Fruit fly (Drosophila melanogaster) whole organism, embryonic: ENCODE data around the gene CG18301.

Experiments used
- ATbp ChIP-seq: fragments of 200-800 bp; sonication (Bioruptor generic); optimal IDR thresholded peaks from 2 replicates; lab custom pipeline; 2017; ENCODE audit warnings: missing biosample characterization, mild to moderate bottlenecking, missing genetic modification characterization, missing genetic modification reagents
- Atf3 ChIP-seq: fragments of 200-800 bp; sonication (Bioruptor generic); optimal IDR thresholded peaks from 3 replicates; lab custom pipeline; 2016; ENCODE audit warnings: missing biosample characterization, missing genetic modification characterization
- B-H2 ChIP-seq: fragments of 200-800 bp; sonication (Bioruptor generic); optimal IDR thresholded peaks from 2 replicates; lab custom pipeline; 2018; ENCODE audit warnings: missing biosample characterization, mild to moderate bottlenecking, missing genetic modification characterization
- CG11723 ChIP-seq: fragments of 200-800 bp; sonication (Bioruptor generic); optimal IDR thresholded peaks from 2 replicates; lab custom pipeline; 2017; ENCODE audit warnings: missing biosample characterization, mild to moderate bottlenecking, missing genetic modification characterization
- CG12155 ChIP-seq: fragments of 200-800 bp; sonication (Bioruptor generic); optimal IDR thresholded peaks from 3 replicates; lab custom pipeline; 2016; ENCODE audit warnings: missing biosample characterization, missing genetic modification characterization
- CG12219 ChIP-seq: fragments of 200-800 bp; sonication (Bioruptor generic); optimal IDR thresholded peaks from 3 replicates; lab custom pipeline; 2018; ENCODE audit warnings: missing biosample characterization, mild to moderate bottlenecking, missing genetic modification characterization
- CG1233 ChIP-seq: fragments of 200-800 bp; sonication (Bioruptor generic); optimal IDR thresholded peaks from 4 replicates; lab custom pipeline; 2018; ENCODE audit warnings: missing biosample characterization, mild to moderate bottlenecking, missing genetic modification characterization
- CG12744 ChIP-seq: fragments of 200-800 bp; sonication (Bioruptor generic); optimal IDR thresholded peaks from 2 replicates; lab custom pipeline; 2016; ENCODE audit warnings: missing biosample characterization, missing genetic modification characterization
- CG13424 ChIP-seq: fragments of 200-800 bp; sonication (Bioruptor generic); optimal IDR thresholded peaks from 2 replicates; lab custom pipeline; 2019; ENCODE audit warnings: missing biosample characterization, mild to moderate bottlenecking, missing genetic modification characterization, moderate library complexity
- CG14710 ChIP-seq: fragments of 200-800 bp; sonication (Bioruptor generic); optimal IDR thresholded peaks from 3 replicates; lab custom pipeline; 2019; ENCODE audit warnings: missing biosample characterization, mild to moderate bottlenecking, missing genetic modification characterization, moderate library complexity
- CG1529 ChIP-seq: fragments of 200-800 bp; sonication (Bioruptor generic); optimal IDR thresholded peaks from 3 replicates; lab custom pipeline; 2018; ENCODE audit warnings: missing biosample characterization, missing genetic modification characterization
- CG15514 ChIP-seq: fragments of 200-800 bp; sonication (Bioruptor generic); optimal IDR thresholded peaks from 3 replicates; lab custom pipeline; 2017; ENCODE audit warnings: missing biosample characterization, missing genetic modification characterization, mild to moderate bottlenecking, moderate library complexity, missing genetic modification reagents
- CG2202 ChIP-seq: fragments of 200-800 bp; sonication (Bioruptor generic); optimal IDR thresholded peaks from 2 replicates; lab custom pipeline; 2018; ENCODE audit warnings: missing biosample characterization, mild to moderate bottlenecking, missing genetic modification characterization
- CG43689 ChIP-seq: fragments of 200-800 bp; sonication (Bioruptor generic); IDR thresholded peaks from 2 replicates; pipeline ENCODE4 v1.3.6; 2022; ENCODE audit warnings: missing biosample characterization, missing genetic modification characterization
- CG6254 ChIP-seq: fragments of 200-800 bp; sonication (Bioruptor generic); optimal IDR thresholded peaks from 3 replicates; lab custom pipeline; 2017; ENCODE audit warnings: mild to moderate bottlenecking, missing biosample characterization, missing genetic modification reagents, missing genetic modification characterization
- CG6791 ChIP-seq: fragments of 200-800 bp; sonication (Bioruptor generic); IDR thresholded peaks from 3 replicates; pipeline ENCODE4 v1.3.6; 2022; ENCODE audit warnings: missing biosample characterization, missing genetic modification characterization; ENCODE audit not compliant: partially characterized antibody
- CG7357 ChIP-seq: fragments of 200-800 bp; sonication (Bioruptor generic); IDR thresholded peaks from 3 replicates; pipeline ENCODE4 v1.3.6; 2022; ENCODE audit warnings: missing biosample characterization, missing genetic modification characterization
- CG7987 ChIP-seq: fragments of 200-800 bp; sonication (Bioruptor generic); optimal IDR thresholded peaks from 2 replicates; lab custom pipeline; 2018; ENCODE audit warnings: missing biosample characterization, mild to moderate bottlenecking, missing genetic modification characterization, moderate library complexity
- CG8290 ChIP-seq, 3 experiments: fragments of 200-800 bp; sonication (Bioruptor generic); optimal IDR thresholded peaks; 2 replicates each; lab custom pipeline; 2016 to 2019; ENCODE audit warnings: missing biosample characterization in 3 of 3, missing genetic modification characterization in 3 of 3, mild to moderate bottlenecking in 2 of 3, moderate library complexity in 1 of 3
- CG9797 ChIP-seq: fragments of 200-800 bp; sonication (Bioruptor generic); optimal IDR thresholded peaks from 3 replicates; lab custom pipeline; 2018; ENCODE audit warnings: missing biosample characterization, mild to moderate bottlenecking, missing genetic modification characterization
- D ChIP-seq, 2 experiments: fragments of 200-800 bp in 1 of 2; fragments of >200 bp in 1 of 2; sonication (Bioruptor generic) in 1 of 2; optimal IDR thresholded peaks; 2 replicates in 1 of 2; 3 replicates in 1 of 2; lab custom pipeline; 2017; ENCODE audit warnings: mild to moderate bottlenecking in 1 of 2, missing biosample characterization in 1 of 2, missing genetic modification characterization in 1 of 2, missing genetic modification reagents in 1 of 2
- D19A ChIP-seq: fragments of 200-800 bp; optimal IDR thresholded peaks from 3 replicates; lab custom pipeline; 2019; ENCODE audit warnings: missing biosample characterization, mild to moderate bottlenecking, missing genetic modification characterization, moderate library complexity
- E2f2 ChIP-seq: fragments of 200-800 bp; sonication (Bioruptor generic); IDR thresholded peaks from 2 replicates; pipeline ENCODE4 v1.3.6; 2022; ENCODE audit warnings: missing biosample characterization, missing genetic modification characterization
- Gug ChIP-seq: fragments of 200-800 bp; sonication (Bioruptor generic); IDR thresholded peaks from 4 replicates; pipeline ENCODE4 v1.3.6; 2022; ENCODE audit warnings: missing biosample characterization, missing genetic modification characterization
- H2.0 ChIP-seq: fragments of 200-800 bp; sonication (Bioruptor generic); IDR thresholded peaks from 2 replicates; pipeline ENCODE4 v1.3.6; 2022; ENCODE audit warnings: missing biosample characterization, missing genetic modification characterization
- HLHmδ ChIP-seq: fragments of 200-800 bp; sonication (Bioruptor generic); optimal IDR thresholded peaks from 2 replicates; lab custom pipeline; 2018; ENCODE audit warnings: missing biosample characterization, mild to moderate bottlenecking, missing genetic modification characterization, moderate library complexity
- Hr39 ChIP-seq: fragments of >200 bp; optimal IDR thresholded peaks from 2 replicates; lab custom pipeline; 2017
- Hsf ChIP-seq: fragments of 200-800 bp; sonication (Bioruptor generic); optimal IDR thresholded peaks from 3 replicates; lab custom pipeline; 2016; ENCODE audit warnings: missing biosample characterization, missing genetic modification characterization
- Mrtf ChIP-seq: fragments of 200-800 bp; sonication (Bioruptor generic); IDR thresholded peaks from 3 replicates; pipeline ENCODE4 v1.3.6; 2022; ENCODE audit warnings: missing biosample characterization, missing genetic modification characterization
- Nf-YA ChIP-seq: fragments of 200-800 bp; sonication (Bioruptor generic); IDR thresholded peaks from 2 replicates; pipeline ENCODE4 v1.3.6; 2022; ENCODE audit warnings: missing biosample characterization, missing genetic modification characterization
- Nf-YB ChIP-seq: fragments of 200-800 bp; sonication (Bioruptor generic); optimal IDR thresholded peaks from 3 replicates; lab custom pipeline; 2019; ENCODE audit warnings: missing biosample characterization, mild to moderate bottlenecking, missing genetic modification characterization, moderate library complexity
- Nf-YC ChIP-seq: fragments of 200-800 bp; optimal IDR thresholded peaks from 3 replicates; lab custom pipeline; 2019; ENCODE audit warnings: missing biosample characterization, mild to moderate bottlenecking, missing genetic modification characterization, moderate library complexity
- Side ChIP-seq: fragments of 200-800 bp; sonication (Bioruptor generic); optimal IDR thresholded peaks from 2 replicates; lab custom pipeline; 2016; ENCODE audit warnings: missing biosample characterization, missing genetic modification characterization
- Spps ChIP-seq: fragments of 200-800 bp; sonication (Bioruptor generic); optimal IDR thresholded peaks from 2 replicates; lab custom pipeline; 2018; ENCODE audit warnings: missing biosample characterization, mild to moderate bottlenecking, missing genetic modification characterization
- ara ChIP-seq: fragments of 200-800 bp; sonication (Bioruptor generic); IDR thresholded peaks from 2 replicates; pipeline ENCODE4 v1.3.6; 2022; ENCODE audit warnings: missing biosample characterization, missing genetic modification characterization
- bsh ChIP-seq, 2 experiments: fragments of 200-800 bp; sonication (Bioruptor generic); optimal IDR thresholded peaks; 2 replicates each; lab custom pipeline; 2017 to 2018; ENCODE audit warnings: mild to moderate bottlenecking in 2 of 2, missing biosample characterization in 2 of 2, missing genetic modification characterization in 2 of 2, moderate library complexity in 1 of 2
- ci ChIP-seq: fragments of 200-800 bp; sonication (Bioruptor generic); IDR thresholded peaks from 3 replicates; pipeline ENCODE4 v1.3.6; 2022; ENCODE audit warnings: missing biosample characterization, missing genetic modification characterization
- fd102C ChIP-seq: fragments of 200-800 bp; sonication (Bioruptor generic); optimal IDR thresholded peaks from 2 replicates; lab custom pipeline; 2018; ENCODE audit warnings: missing biosample characterization, mild to moderate bottlenecking, missing genetic modification characterization, moderate library complexity
- fd64A ChIP-seq: fragments of 200-800 bp; sonication (Bioruptor generic); optimal IDR thresholded peaks from 3 replicates; lab custom pipeline; 2018; ENCODE audit warnings: missing biosample characterization, mild to moderate bottlenecking, missing genetic modification characterization
- gce ChIP-seq: fragments of 200-800 bp; sonication (Bioruptor generic); IDR thresholded peaks from 3 replicates; pipeline ENCODE4 v1.3.6; 2022; ENCODE audit warnings: missing biosample characterization, missing genetic modification characterization
- klu ChIP-seq: fragments of 200-800 bp; sonication (Bioruptor generic); IDR thresholded peaks from 2 replicates; pipeline ENCODE4 v1.3.6; 2022; ENCODE audit warnings: missing biosample characterization, missing genetic modification characterization
- kni ChIP-seq: fragments of 200-800 bp; sonication (Bioruptor generic); optimal IDR thresholded peaks from 3 replicates; lab custom pipeline; 2017; ENCODE audit warnings: mild to moderate bottlenecking, missing biosample characterization, missing genetic modification reagents, missing genetic modification characterization
- lmd ChIP-seq: fragments of 200-800 bp; sonication (Bioruptor generic); IDR thresholded peaks from 2 replicates; pipeline ENCODE4 v1.3.6; 2022; ENCODE audit warnings: missing biosample characterization, missing genetic modification characterization
- lola ChIP-seq, 3 experiments: fragments of >200 bp in 2 of 3; fragments of 200-800 bp in 1 of 3; sonication (Bioruptor generic) in 1 of 3; optimal IDR thresholded peaks; 2 replicates each; lab custom pipeline; 2017 to 2019; ENCODE audit warnings: missing biosample characterization in 3 of 3, missing genetic modification characterization in 3 of 3, mild to moderate bottlenecking in 1 of 3, moderate library complexity in 1 of 3
- sc ChIP-seq, 3 experiments: fragments of >200 bp in 2 of 3; fragments of 200-800 bp in 1 of 3; sonication (Bioruptor generic) in 1 of 3; optimal IDR thresholded peaks; 2 replicates in 2 of 3; 3 replicates in 1 of 3; lab custom pipeline; 2017; ENCODE audit warnings: mild to moderate bottlenecking in 1 of 3, missing biosample characterization in 1 of 3, missing genetic modification characterization in 1 of 3, missing genetic modification reagents in 1 of 3
- tap ChIP-seq: fragments of 200-800 bp; optimal IDR thresholded peaks from 3 replicates; lab custom pipeline; 2019; ENCODE audit warnings: missing biosample characterization, mild to moderate bottlenecking, missing genetic modification characterization, moderate library complexity
- tin ChIP-seq: fragments of 200-800 bp; sonication (Bioruptor generic); optimal IDR thresholded peaks from 3 replicates; lab custom pipeline; 2016; ENCODE audit warnings: missing biosample characterization, missing genetic modification characterization
- unpg ChIP-seq: fragments of 200-800 bp; sonication (Bioruptor generic); optimal IDR thresholded peaks from 3 replicates; lab custom pipeline; 2018; ENCODE audit warnings: missing biosample characterization, mild to moderate bottlenecking, missing genetic modification characterization, moderate library complexity
- vvl ChIP-seq: fragments of 200-800 bp; sonication (Bioruptor generic); IDR thresholded peaks from 2 replicates; pipeline ENCODE4 v1.3.6; 2022; ENCODE audit warnings: missing biosample characterization, missing genetic modification characterization

The CG18301 gene

DNA sequence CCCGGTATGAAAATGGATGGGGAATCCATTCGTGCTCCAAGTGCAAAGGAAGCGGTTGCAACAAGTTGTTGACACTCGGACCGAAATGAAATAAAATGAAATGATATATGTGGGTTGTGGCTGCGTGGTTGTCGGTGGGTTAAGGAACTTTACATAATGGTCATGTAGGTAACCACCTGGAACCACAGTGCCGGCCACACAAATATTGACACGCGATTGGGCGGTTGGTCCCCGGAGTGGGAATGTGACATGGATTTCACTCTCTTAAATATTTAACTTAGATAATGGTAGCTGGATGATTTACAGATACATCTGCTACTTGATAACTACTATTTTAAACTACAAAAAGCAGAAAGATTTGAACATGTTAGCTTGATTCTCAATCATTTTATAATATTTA lies 26.7 kb upstream of the CG18301 start (continued):
- TF ChIP-seq CG12219 (GFP tag; lab: Kevin White, UChicago) (peak; percentile 43), CG13424 (tag; lab: Kevin White, UChicago) (peak; percentile 31), CG9797 (GFP tag; lab: Kevin White, UChicago) (no peak), gce (GFP tag; lab: Robert Waterston, UW) (0 out of 3 replicates have a peak, but pooled peaks have one; percentile 12), CG7987 (peak; percentile 32), CG6254 (GFP tag; lab: Kevin White, UChicago) (peak; percentile 27), tin (GFP tag; lab: Kevin White, UChicago) (no peak), CG2202 (peak; percentile 69), H2.0 (0 out of 2 replicates have a peak, but pooled peaks have one; percentile 4), CG1529 (GFP tag; lab: Kevin White, UChicago) (peak; percentile 8), CG43689 (no peak), fd102C (peak; percentile 47), HLHmδ (GFP tag; lab: Kevin White, UChicago) (peak; percentile 94), CG12744 (no peak), Mrtf (GFP tag; lab: Robert Waterston, UW) (no peak), unpg (peak; percentile 34), CG7357 (no peak), lmd (GFP tag; lab: Robert Waterston, UW) (no peak), CG6791 (peak; percentile 31; the same call in 1 of the 3 replicates), ci (GFP tag; lab: Robert Waterston, UW) (peak; percentile 68; the same call in 2 of the 3 replicates), tap (tag; lab: Kevin White, UChicago) (peak; percentile 19), vvl (GFP tag; lab: Robert Waterston, UW) (peak; percentile 18; the same call in 1 of the 2 replicates), CG1233 (GFP tag; lab: Kevin White, UChicago) (peak; percentile 41), Nf-YC (no peak), ara (GFP tag; lab: Robert Waterston, UW) (peak; percentile 27; the same call in 1 of the 2 replicates), E2f2 (no peak), Nf-YB (GFP tag; lab: Kevin White, UChicago) (peak; percentile 36), Side (GFP tag; lab: Kevin White, UChicago) (peak; percentile 21), fd64A (GFP tag; lab: Kevin White, UChicago) (peak; percentile 55), bsh (GFP tag; optimal IDR thresholded peaks at IDR 0.05; lab: Kevin White, UChicago) (peak in 1 of 2 experiments; percentile 41), CG15514 (no peak), sc (optimal IDR thresholded peaks at IDR 0.05; lab: Kevin White, UChicago) (no peak), sc (GFP tag; optimal IDR thresholded peaks at IDR 0.05; lab: Kevin White, UChicago) (peak; percentile 44), Atf3 (peak; percentile 8), B-H2 (GFP tag; lab: Kevin White, UChicago) (no peak), D19A (tag; lab: Kevin White, UChicago) (peak; percentile 43), Spps (tag; lab: Kevin White, UChicago) (peak; percentile 8), CG12155 (GFP tag; lab: Kevin White, UChicago) (no peak), CG11723 (GFP tag; lab: Kevin White, UChicago) (peak; percentile 27), kni (GFP tag; lab: Kevin White, UChicago) (peak; percentile 82), ATbp (GFP tag; lab: Kevin White, UChicago) (peak; percentile 29), Gug (GFP tag; lab: Robert Waterston, UW) (no peak), Nf-YA (GFP tag; lab: Robert Waterston, UW) (no peak), Hr39 (no peak), CG14710 (tag; lab: Kevin White, UChicago) (peak; percentile 53), lola (GFP tag; optimal IDR thresholded peaks at IDR 0.05; lab: Kevin White, UChicago) (peak in 1 of 3 experiments; percentile 52), D (optimal IDR thresholded peaks at IDR 0.05; lab: Kevin White, UChicago) (no peak), D (GFP tag; optimal IDR thresholded peaks at IDR 0.05; lab: Kevin White, UChicago) (peak; percentile 23), klu (GFP tag; lab: Robert Waterston, UW) (no peak), CG8290 (GFP tag; optimal IDR thresholded peaks at IDR 0.05; lab: Kevin White, UChicago) (no peak), CG8290 (tag; optimal IDR thresholded peaks at IDR 0.05; lab: Kevin White, UChicago) (peak; percentile 1 to 68), Hsf (peak; percentile 19)
